Worm (Caenorhabditis elegans): ENCODE data around the gene Y116A8C.24.
A peak's percentile ranks its signal among the peaks of the same experiment; 100 is the strongest.

ce11 chrIV:17087384-17088099 is 16.9 kb upstream of the Y116A8C.24 start, which contains the start of the genes snx-13 and snr-1:
- TF ChIP-seq nfya-2 (GFP tag; IDR thresholded peaks at IDR 0.05) (no peak), attf-3 (GFP tag; conservative IDR thresholded peaks at IDR 0.05) (no peak; the same call in 1 of the 2 replicates), B0019.2 (GFP tag; conservative IDR thresholded peaks at IDR 0.05) (0 out of 2 replicates have a peak, but pooled peaks have one; percentile 12), F23B12.7 (tag; optimal IDR thresholded peaks at IDR 0.05; ENCODE audit: insufficient read depth) (peak; percentile 18), cebp-2 (GFP tag; IDR thresholded peaks at IDR 0.05) (no peak), aptf-2 (GFP tag; conservative IDR thresholded peaks at IDR 0.05) (peak; percentile 80), snpc-1.1 (tag; optimal IDR thresholded peaks at IDR 0.05; ENCODE audit: insufficient read depth) (peak; percentile 4), F57A8.1 (GFP tag; optimal IDR thresholded peaks at IDR 0.05) (no peak), bed-1 (GFP tag; IDR thresholded peaks at IDR 0.05) (no peak), F10E7.11 (tag; optimal IDR thresholded peaks at IDR 0.05) (no peak)
